Worm (Caenorhabditis elegans): ENCODE data around the gene sec-61.G.

The sec-61.G gene

ce11 chrV:10870050-10870449 lies 26.9 kb downstream of the sec-61.G start:
- TF ChIP-seq nhr-129 (tag; optimal IDR thresholded peaks at IDR 0.05) (peak; percentile 64), snpc-4 (tag; optimal IDR thresholded peaks at IDR 0.05) (no peak), sma-3 (GFP tag; optimal IDR thresholded peaks at IDR 0.05) (no peak), nhr-10 (tag; optimal IDR thresholded peaks at IDR 0.05) (no peak), lin-13 (GFP tag; optimal IDR thresholded peaks at IDR 0.05) (no peak), mdl-1 (tag; optimal IDR thresholded peaks at IDR 0.05) (no peak), sma-9 (GFP tag; optimal IDR thresholded peaks at IDR 0.05) (peak; percentile 8), sma-9 (tag; optimal IDR thresholded peaks at IDR 0.05) (no peak), skn-1 (tag; optimal IDR thresholded peaks at IDR 0.05) (no peak), blmp-1 (tag; optimal IDR thresholded peaks at IDR 0.05; ENCODE audit: insufficient read depth) (no peak), aly-2 (tag; optimal IDR thresholded peaks at IDR 0.05) (no peak), sem-4 (tag; optimal IDR thresholded peaks at IDR 0.05) (no peak), fos-1 (tag; optimal IDR thresholded peaks at IDR 0.05) (peak; percentile 24), nhr-6 (tag; optimal IDR thresholded peaks at IDR 0.05) (no peak)

ce11 chrV:10867586-10867985 lies 29.4 kb downstream of the sec-61.G start:
- TF ChIP-seq aly-2 (tag; optimal IDR thresholded peaks at IDR 0.05) (no peak), lsy-2 (tag; optimal IDR thresholded peaks at IDR 0.05) (peak in 1 of 2 experiments; percentile 48), nhr-6 (tag; optimal IDR thresholded peaks at IDR 0.05) (no peak), unc-39 (tag; optimal IDR thresholded peaks at IDR 0.05) (no peak), nhr-12 (tag; optimal IDR thresholded peaks at IDR 0.05) (no peak), fos-1 (tag; optimal IDR thresholded peaks at IDR 0.05) (peak; percentile 32), lin-11 (tag; optimal IDR thresholded peaks at IDR 0.05) (no peak), nhr-77 (tag; optimal IDR thresholded peaks at IDR 0.05) (no peak), ztf-1 (GFP tag; conservative IDR thresholded peaks at IDR 0.05) (no peak), peb-1 (tag; optimal IDR thresholded peaks at IDR 0.05) (no peak), sem-4 (tag; optimal IDR thresholded peaks at IDR 0.05) (peak; percentile 0), nhr-23 (tag; optimal IDR thresholded peaks at IDR 0.05) (no peak), nhr-11 (tag; optimal IDR thresholded peaks at IDR 0.05) (no peak), dmd-4 (tag; optimal IDR thresholded peaks at IDR 0.05) (no peak), unc-62 (GFP tag; optimal IDR thresholded peaks at IDR 0.05) (no peak), R02D3.7 (tag; optimal IDR thresholded peaks at IDR 0.05) (no peak), ztf-4 (tag; optimal IDR thresholded peaks at IDR 0.05) (peak; percentile 7), lin-13 (GFP tag; optimal IDR thresholded peaks at IDR 0.05) (no peak), blmp-1 (tag; optimal IDR thresholded peaks at IDR 0.05; ENCODE audit: insufficient read depth) (peak; percentile 78), ztf-11 (tag; optimal IDR thresholded peaks at IDR 0.05) (no peak), mab-5 (tag; optimal IDR thresholded peaks at IDR 0.05) (no peak), lin-39 (tag; optimal IDR thresholded peaks at IDR 0.05) (no peak), mbf-1 (tag; optimal IDR thresholded peaks at IDR 0.05) (no peak), gmeb-1 (tag; optimal IDR thresholded peaks at IDR 0.05) (no peak), ZK546.5 (tag; optimal IDR thresholded peaks at IDR 0.05) (no peak), sma-3 (GFP tag; optimal IDR thresholded peaks at IDR 0.05) (peak; percentile 9), mdl-1 (tag; optimal IDR thresholded peaks at IDR 0.05) (peak; percentile 19 to 40), Y55F3AM.14 (GFP tag; optimal IDR thresholded peaks at IDR 0.05) (peak; percentile 70), nhr-10 (tag; optimal IDR thresholded peaks at IDR 0.05) (no peak), nhr-129 (tag; optimal IDR thresholded peaks at IDR 0.05) (peak; percentile 45), crh-2 (tag; optimal IDR thresholded peaks at IDR 0.05) (peak; percentile 92), snpc-4 (tag; optimal IDR thresholded peaks at IDR 0.05) (no peak), nhr-237 (tag; optimal IDR thresholded peaks at IDR 0.05) (no peak), ama-1 (optimal IDR thresholded peaks at IDR 0.05) (no peak), unc-55 (GFP tag; optimal IDR thresholded peaks at IDR 0.05) (peak; percentile 19), sma-9 (GFP tag; optimal IDR thresholded peaks at IDR 0.05) (peak; percentile 75), sma-9 (tag; optimal IDR thresholded peaks at IDR 0.05) (no peak), C34F6.9 (tag; optimal IDR thresholded peaks at IDR 0.05) (peak; percentile 51), nhr-21 (tag; optimal IDR thresholded peaks at IDR 0.05) (peak; percentile 39), egl-27 (tag; optimal IDR thresholded peaks at IDR 0.05) (no peak), elt-3 (tag; optimal IDR thresholded peaks at IDR 0.05) (no peak), zag-1 (tag; optimal IDR thresholded peaks at IDR 0.05) (no peak), skn-1 (tag; optimal IDR thresholded peaks at IDR 0.05) (no peak), elt-1 (tag; optimal IDR thresholded peaks at IDR 0.05) (no peak), nhr-25 (tag; optimal IDR thresholded peaks at IDR 0.05) (peak; percentile 35), ceh-82 (tag; optimal IDR thresholded peaks at IDR 0.05) (no peak), ceh-16 (tag; optimal IDR thresholded peaks at IDR 0.05) (no peak), F13H6.1 (tag; optimal IDR thresholded peaks at IDR 0.05) (peak; percentile 8), alr-1 (tag; optimal IDR thresholded peaks at IDR 0.05) (no peak)
